Fruit fly (Drosophila melanogaster) whole organism, embryonic: ENCODE data around the gene et.

Experiments
- Aef1 ChIP-seq: fragments of 200-800 bp; sonication (Bioruptor generic); IDR thresholded peaks from 3 replicates; pipeline ENCODE4 v1.3.6; 2022; ENCODE audit warnings: missing biosample characterization, missing genetic modification characterization
- Bgb ChIP-seq: fragments of 200-800 bp; sonication (Bioruptor generic); IDR thresholded peaks from 2 replicates; pipeline ENCODE4 v1.3.6; 2022; ENCODE audit warnings: missing biosample characterization, missing genetic modification characterization; ENCODE audit not compliant: partially characterized antibody
- CG10267 ChIP-seq: fragments of 200-800 bp; sonication (Bioruptor generic); optimal IDR thresholded peaks from 2 replicates; lab custom pipeline; 2018; ENCODE audit warnings: missing biosample characterization, mild to moderate bottlenecking, missing genetic modification characterization, moderate library complexity
- CG13287 ChIP-seq: fragments of 200-800 bp; sonication (Bioruptor generic); IDR thresholded peaks from 2 replicates; pipeline ENCODE4 v1.3.6; 2022; ENCODE audit warnings: missing biosample characterization, missing genetic modification characterization; ENCODE audit not compliant: partially characterized antibody
- CG13624 ChIP-seq: fragments of 200-800 bp; sonication (Bioruptor generic); optimal IDR thresholded peaks from 2 replicates; lab custom pipeline; 2016; ENCODE audit warnings: missing biosample characterization, missing genetic modification characterization
- CG14965 ChIP-seq: fragments of 200-800 bp; sonication (Bioruptor generic); optimal IDR thresholded peaks from 2 replicates; lab custom pipeline; 2016; ENCODE audit warnings: missing biosample characterization, missing genetic modification characterization, borderline replicate concordance
- CG15479 ChIP-seq: fragments of 200-800 bp; sonication (Bioruptor generic); optimal IDR thresholded peaks from 3 replicates; lab custom pipeline; 2019; ENCODE audit warnings: missing biosample characterization, mild to moderate bottlenecking, missing genetic modification characterization, moderate library complexity
- CG1603 ChIP-seq: fragments of 200-800 bp; sonication (Bioruptor generic); optimal IDR thresholded peaks from 2 replicates; lab custom pipeline; 2019; ENCODE audit warnings: missing biosample characterization, mild to moderate bottlenecking, missing genetic modification characterization, moderate library complexity
- CG16779 ChIP-seq: fragments of 200-800 bp; sonication (Bioruptor generic); IDR thresholded peaks from 2 replicates; pipeline ENCODE4 v1.3.6; 2022; ENCODE audit warnings: missing biosample characterization, missing genetic modification characterization
- CG2116 ChIP-seq: fragments of 200-800 bp; sonication (Bioruptor generic); optimal IDR thresholded peaks from 3 replicates; lab custom pipeline; 2018; ENCODE audit warnings: missing biosample characterization, mild to moderate bottlenecking, missing genetic modification characterization
- CG2889 ChIP-seq: fragments of 200-800 bp; sonication (Bioruptor generic); IDR thresholded peaks from 3 replicates; pipeline ENCODE4 v1.3.6; 2022; ENCODE audit warnings: missing biosample characterization, missing genetic modification characterization
- CG3065 ChIP-seq: fragments of 200-800 bp; sonication (Bioruptor generic); optimal IDR thresholded peaks from 2 replicates; lab custom pipeline; 2016; ENCODE audit warnings: missing biosample characterization, missing genetic modification characterization
- CG32767 ChIP-seq: fragments of 200-800 bp; sonication (Bioruptor generic); IDR thresholded peaks from 2 replicates; pipeline ENCODE4 v1.3.6; 2022; ENCODE audit warnings: missing biosample characterization, missing genetic modification characterization
- CG4282 ChIP-seq: fragments of 200-800 bp; sonication (Bioruptor generic); optimal IDR thresholded peaks from 2 replicates; lab custom pipeline; 2016; ENCODE audit warnings: missing biosample characterization, missing genetic modification characterization
- CG6254 ChIP-seq: fragments of 200-800 bp; sonication (Bioruptor generic); optimal IDR thresholded peaks from 3 replicates; lab custom pipeline; 2017; ENCODE audit warnings: mild to moderate bottlenecking, missing biosample characterization, missing genetic modification reagents, missing genetic modification characterization
- CG7745 ChIP-seq: fragments of 200-800 bp; sonication (Bioruptor generic); optimal IDR thresholded peaks from 2 replicates; lab custom pipeline; 2018; ENCODE audit warnings: missing biosample characterization, mild to moderate bottlenecking, missing genetic modification characterization, moderate library complexity
- CG8388 ChIP-seq: fragments of 200-800 bp; sonication (Bioruptor generic); optimal IDR thresholded peaks from 2 replicates; lab custom pipeline; 2019; ENCODE audit warnings: missing biosample characterization, mild to moderate bottlenecking, missing genetic modification characterization, moderate library complexity
- CG8765 ChIP-seq: fragments of 200-800 bp; sonication (Bioruptor generic); IDR thresholded peaks from 2 replicates; pipeline ENCODE4 v1.3.6; 2022; ENCODE audit warnings: missing biosample characterization, missing genetic modification characterization
- CG9609 ChIP-seq: fragments of 200-800 bp; sonication (Bioruptor generic); optimal IDR thresholded peaks from 3 replicates; lab custom pipeline; 2016; ENCODE audit warnings: missing biosample characterization, missing genetic modification characterization
- Camta ChIP-seq: fragments of 200-800 bp; sonication (Bioruptor generic); optimal IDR thresholded peaks from 2 replicates; lab custom pipeline; 2016; ENCODE audit warnings: missing biosample characterization, missing genetic modification characterization
- CoRest ChIP-seq: fragments of 200-800 bp; sonication (Bioruptor generic); optimal IDR thresholded peaks from 3 replicates; lab custom pipeline; 2018; ENCODE audit warnings: missing biosample characterization, mild to moderate bottlenecking, missing genetic modification characterization, moderate library complexity
- D19B ChIP-seq: fragments of 200-800 bp; sonication (Bioruptor generic); optimal IDR thresholded peaks from 2 replicates; lab custom pipeline; 2017; ENCODE audit warnings: missing biosample characterization, mild to moderate bottlenecking, missing genetic modification characterization
- Dad ChIP-seq: fragments of 200-800 bp; sonication (Bioruptor generic); optimal IDR thresholded peaks from 3 replicates; lab custom pipeline; 2016; ENCODE audit warnings: missing biosample characterization, missing genetic modification characterization
- Dll ChIP-seq: fragments of 200-800 bp; sonication (Bioruptor generic); IDR thresholded peaks from 4 replicates; pipeline ENCODE4 v1.3.6; 2022; ENCODE audit warnings: missing biosample characterization, missing genetic modification characterization; ENCODE audit not compliant: partially characterized antibody
- Doc3 ChIP-seq: fragments of 200-800 bp; sonication (Bioruptor generic); IDR thresholded peaks from 3 replicates; pipeline ENCODE4 v1.3.6; 2022; ENCODE audit warnings: missing biosample characterization, missing genetic modification characterization; ENCODE audit not compliant: partially characterized antibody
- Dp ChIP-seq: fragments of 200-800 bp; sonication (Bioruptor generic); optimal IDR thresholded peaks from 2 replicates; lab custom pipeline; 2018; ENCODE audit warnings: missing biosample characterization, mild to moderate bottlenecking, missing genetic modification characterization, moderate library complexity
- Dref ChIP-seq: fragments of 200-800 bp; sonication (Bioruptor generic); IDR thresholded peaks from 2 replicates; pipeline ENCODE4 v1.3.6; 2022; ENCODE audit warnings: missing biosample characterization, missing genetic modification characterization
- Eip74EF ChIP-seq, 2 experiments: fragments of 200-800 bp in 1 of 2; fragments of >200 bp in 1 of 2; sonication (Bioruptor generic) in 1 of 2; optimal IDR thresholded peaks; 2 replicates each; lab custom pipeline; 2017 to 2019; ENCODE audit warnings: missing biosample characterization in 2 of 2, missing genetic modification characterization in 2 of 2, mild to moderate bottlenecking in 1 of 2, moderate library complexity in 1 of 2
- HHEX ChIP-seq: fragments of 200-800 bp; sonication (Bioruptor generic); optimal IDR thresholded peaks from 3 replicates; lab custom pipeline; 2017; ENCODE audit warnings: missing biosample characterization, mild to moderate bottlenecking, missing genetic modification characterization, missing genetic modification reagents
- HLH3B ChIP-seq: fragments of 200-800 bp; sonication (Bioruptor generic); IDR thresholded peaks from 2 replicates; pipeline ENCODE4 v1.3.6; 2022; ENCODE audit warnings: missing biosample characterization, missing genetic modification characterization
- Lpt ChIP-seq: fragments of >200 bp; optimal IDR thresholded peaks from 2 replicates; lab custom pipeline; 2018; ENCODE audit warnings: missing biosample characterization, missing genetic modification characterization
- Poxn ChIP-seq: fragments of 200-800 bp; sonication (Bioruptor generic); IDR thresholded peaks from 2 replicates; pipeline ENCODE4 v1.3.6; 2022; ENCODE audit warnings: missing biosample characterization, missing genetic modification characterization
- Side ChIP-seq: fragments of 200-800 bp; sonication (Bioruptor generic); optimal IDR thresholded peaks from 2 replicates; lab custom pipeline; 2016; ENCODE audit warnings: missing biosample characterization, missing genetic modification characterization
- Spps ChIP-seq: fragments of 200-800 bp; sonication (Bioruptor generic); optimal IDR thresholded peaks from 2 replicates; lab custom pipeline; 2018; ENCODE audit warnings: missing biosample characterization, mild to moderate bottlenecking, missing genetic modification characterization
- bbx ChIP-seq: fragments of 200-800 bp; sonication (Bioruptor generic); IDR thresholded peaks from 2 replicates; pipeline ENCODE4 v1.3.6; 2022; ENCODE audit warnings: missing biosample characterization, missing genetic modification characterization; ENCODE audit not compliant: partially characterized antibody
- disco-r ChIP-seq: fragments of 200-800 bp; sonication (Bioruptor generic); optimal IDR thresholded peaks from 2 replicates; lab custom pipeline; 2016; ENCODE audit warnings: missing biosample characterization, missing genetic modification characterization
- fd96Cb ChIP-seq: fragments of 200-800 bp; sonication (Bioruptor generic); optimal IDR thresholded peaks from 2 replicates; lab custom pipeline; 2018; ENCODE audit warnings: missing biosample characterization, mild to moderate bottlenecking, missing genetic modification characterization, moderate library complexity
- fru ChIP-seq: fragments of >200 bp; optimal IDR thresholded peaks from 2 replicates; lab custom pipeline; 2017
- gt ChIP-seq: fragments of 200-800 bp; sonication (Bioruptor generic); IDR thresholded peaks from 2 replicates; pipeline ENCODE4 v1.3.6; 2022; ENCODE audit warnings: missing biosample characterization, missing genetic modification characterization
- h ChIP-seq: fragments of >200 bp; optimal IDR thresholded peaks from 2 replicates; lab custom pipeline; 2017
- hb ChIP-seq: fragments of 200-800 bp; sonication (Bioruptor generic); IDR thresholded peaks from 3 replicates; pipeline ENCODE4 v1.3.6; 2022; ENCODE audit warnings: missing biosample characterization, missing genetic modification characterization; ENCODE audit not compliant: partially characterized antibody
- lilli ChIP-seq: fragments of 200-800 bp; sonication (Bioruptor generic); optimal IDR thresholded peaks from 3 replicates; lab custom pipeline; 2016; ENCODE audit warnings: missing biosample characterization, missing genetic modification characterization
- lov ChIP-seq, 2 experiments: fragments of 200-800 bp in 1 of 2; fragments of >200 bp in 1 of 2; sonication (Bioruptor generic) in 1 of 2; IDR thresholded peaks in 1 of 2; optimal IDR thresholded peaks in 1 of 2; 2 replicates in 1 of 2; 3 replicates in 1 of 2; pipeline versions ENCODE4 v1.3.6 to Lab custom; 2017 to 2022; ENCODE audit warnings: missing biosample characterization in 1 of 2, missing genetic modification characterization in 1 of 2
- odd ChIP-seq: fragments of 200-800 bp; sonication (Bioruptor generic); optimal IDR thresholded peaks from 2 replicates; lab custom pipeline; 2017; ENCODE audit warnings: missing biosample characterization, mild to moderate bottlenecking, missing genetic modification characterization
- sim ChIP-seq: fragments of 200-800 bp; sonication (Bioruptor generic); IDR thresholded peaks from 2 replicates; pipeline ENCODE4 v1.3.6; 2022; ENCODE audit warnings: missing biosample characterization, missing genetic modification characterization
- sqz ChIP-seq: fragments of 200-800 bp; sonication (Bioruptor generic); optimal IDR thresholded peaks from 3 replicates; lab custom pipeline; 2018; ENCODE audit warnings: missing biosample characterization, mild to moderate bottlenecking, missing genetic modification characterization
- stwl ChIP-seq: fragments of 200-800 bp; sonication (Bioruptor generic); optimal IDR thresholded peaks from 3 replicates; lab custom pipeline; 2018; ENCODE audit warnings: missing biosample characterization, mild to moderate bottlenecking, missing genetic modification characterization, moderate library complexity
- tll ChIP-seq, 2 experiments: fragments of 200-800 bp in 1 of 2; fragments of >200 bp in 1 of 2; sonication (Bioruptor generic) in 1 of 2; optimal IDR thresholded peaks; 2 replicates each; lab custom pipeline; 2017 to 2019; ENCODE audit warnings: missing biosample characterization in 2 of 2, missing genetic modification characterization in 2 of 2, mild to moderate bottlenecking in 1 of 2, moderate library complexity in 1 of 2
- yki ChIP-seq: fragments of >200 bp; optimal IDR thresholded peaks from 3 replicates; lab custom pipeline; 2018

Gene et

DNA sequence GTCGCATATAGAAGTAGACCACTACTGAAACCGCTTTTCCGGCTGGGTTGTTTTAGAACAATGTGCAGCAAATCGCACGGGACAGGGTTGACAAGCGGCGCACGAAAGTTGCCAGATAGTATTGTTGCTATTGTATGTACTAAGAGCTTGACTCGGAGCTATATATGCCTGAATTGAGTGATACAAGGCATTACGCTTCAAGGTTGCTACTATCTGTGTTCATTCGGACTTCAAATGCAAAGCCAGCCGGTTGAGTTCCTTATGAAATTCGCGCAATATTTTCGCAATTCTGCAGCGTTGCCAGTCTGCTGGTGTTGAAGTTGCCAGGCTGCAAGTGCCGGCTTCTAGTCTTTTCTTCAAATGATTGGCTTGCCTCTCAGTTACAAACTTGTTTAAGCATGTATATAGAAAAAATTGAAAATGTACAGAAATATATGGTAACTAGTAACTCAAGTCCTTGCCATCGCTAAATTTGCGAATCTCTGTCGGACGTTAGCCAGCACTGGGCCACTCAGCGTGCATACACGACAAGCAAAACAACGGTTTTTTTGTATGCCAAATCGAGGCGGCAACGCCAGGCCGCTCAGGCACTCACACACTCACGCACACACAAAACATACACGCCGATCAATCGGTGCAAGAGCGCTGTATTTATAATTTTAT lies 23.8 kb downstream of the et start, which contains the start of the genes Ranbp21 and Elys (continued):
- TF ChIP-seq Dp: peak; percentile 44
- peak; percentile 23 for TF ChIP-seq Camta (GFP tag; lab: Kevin White, UChicago)
- peak; percentile 31; the same call in 1 of the 2 replicates for TF ChIP-seq Bgb
- no peak for TF ChIP-seq lov (optimal IDR thresholded peaks at IDR 0.05; lab: Kevin White, UChicago)
- no peak for TF ChIP-seq lov (GFP tag; IDR thresholded peaks at IDR 0.05; lab: Robert Waterston, UW)
- TF ChIP-seq disco-r (GFP tag; lab: Kevin White, UChicago): peak; percentile 12
- TF ChIP-seq fd96Cb: peak; percentile 14
- TF ChIP-seq Eip74EF (GFP tag; optimal IDR thresholded peaks at IDR 0.05; lab: Kevin White, UChicago): no peak
- TF ChIP-seq CG4282: no peak
- peak; percentile 51 for TF ChIP-seq stwl (tag; lab: Kevin White, UChicago)
- TF ChIP-seq HLH3B (GFP tag; lab: Robert Waterston, UW): peak; percentile 25; the same call in 1 of the 2 replicates
- TF ChIP-seq CG15479 (GFP tag; lab: Kevin White, UChicago): peak; percentile 76
- no peak for TF ChIP-seq Poxn (GFP tag; lab: Robert Waterston, UW)
- TF ChIP-seq hb (GFP tag; lab: Robert Waterston, UW): 0 out of 3 replicates have a peak, but pooled peaks have one; percentile 56
- no peak for TF ChIP-seq CG3065
- TF ChIP-seq Aef1 (GFP tag; lab: Robert Waterston, UW): peak; percentile 55
- TF ChIP-seq Doc3 (GFP tag; lab: Robert Waterston, UW): no peak
- no peak for TF ChIP-seq CG32767 (GFP tag; lab: Robert Waterston, UW)
- TF ChIP-seq HHEX (GFP tag; lab: Kevin White, UChicago): no peak
- TF ChIP-seq CG16779 (GFP tag; lab: Robert Waterston, UW): no peak
- TF ChIP-seq gt: no peak
- peak; percentile 55 for TF ChIP-seq CG13287 (GFP tag; lab: Robert Waterston, UW)
- peak; percentile 93 for TF ChIP-seq CG10267 (tag; lab: Kevin White, UChicago)
- TF ChIP-seq h (lab: Kevin White, UChicago): no peak
- no peak for TF ChIP-seq odd (GFP tag; lab: Kevin White, UChicago)
- TF ChIP-seq Side: peak; percentile 43
- no peak for TF ChIP-seq CG7745
- peak; percentile 69 for TF ChIP-seq lilli
- peak; percentile 33 for TF ChIP-seq Dref (GFP tag; lab: Robert Waterston, UW)
- TF ChIP-seq CG2116 (GFP tag; lab: Kevin White, UChicago): peak; percentile 40
- no peak for TF ChIP-seq sim (GFP tag; lab: Robert Waterston, UW)
- TF ChIP-seq Lpt (GFP tag; lab: Kevin White, UChicago): no peak
- no peak for TF ChIP-seq sqz (GFP tag; lab: Kevin White, UChicago)
- TF ChIP-seq CG6254: no peak
- TF ChIP-seq Dll (GFP tag; lab: Robert Waterston, UW): peak; percentile 31; the same call in 1 of the 4 replicates
- TF ChIP-seq Spps (tag; lab: Kevin White, UChicago): no peak
- TF ChIP-seq CG14965: no peak
- TF ChIP-seq CG8765 (GFP tag; lab: Robert Waterston, UW): peak; percentile 31; the same call in 1 of the 2 replicates
- peak; percentile 65 for TF ChIP-seq Dad (GFP tag; lab: Kevin White, UChicago)
- TF ChIP-seq tll (GFP tag; optimal IDR thresholded peaks at IDR 0.05; lab: Kevin White, UChicago): no peak
- TF ChIP-seq D19B (GFP tag; lab: Kevin White, UChicago): no peak
- TF ChIP-seq yki (lab: Kevin White, UChicago): no peak
- TF ChIP-seq CoRest (tag; lab: Kevin White, UChicago): peak; percentile 55
- TF ChIP-seq CG8388 (GFP tag; lab: Kevin White, UChicago): peak; percentile 20
- TF ChIP-seq CG9609 (GFP tag; lab: Kevin White, UChicago): peak; percentile 71
- TF ChIP-seq fru (lab: Kevin White, UChicago): no peak
- TF ChIP-seq bbx (GFP tag; lab: Robert Waterston, UW): 0 out of 2 replicates have a peak, but pooled peaks have one; percentile 12
- TF ChIP-seq CG13624: peak; percentile 59
- no peak for TF ChIP-seq CG1603 (tag; lab: Kevin White, UChicago)
- 0 out of 3 replicates have a peak, but pooled peaks have one; percentile 27 for TF ChIP-seq CG2889 (GFP tag; lab: Robert Waterston, UW)
